Worm (Caenorhabditis elegans): ENCODE results near the gene K11H3.3.

DNA sequence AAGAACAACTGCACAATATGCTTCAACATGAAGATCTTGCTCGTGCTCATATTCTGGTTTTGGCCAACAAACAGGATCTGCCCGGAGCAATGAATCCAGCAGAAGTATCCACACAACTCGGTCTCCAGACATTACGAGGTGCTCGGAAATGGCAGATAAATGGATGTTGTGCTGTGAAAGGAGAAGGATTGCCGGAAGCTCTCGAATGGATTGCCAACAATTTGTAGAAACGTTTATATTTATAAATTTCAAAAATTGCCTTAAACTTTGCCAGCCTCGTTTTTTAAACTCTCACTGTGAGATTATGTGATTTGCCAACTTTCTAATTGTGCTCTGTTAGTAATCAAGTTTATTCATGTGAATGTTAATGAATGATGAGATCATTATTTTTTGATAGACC lies 27.9 kb upstream of the K11H3.3 start:
- TF ChIP-seq unc-30 (tag; optimal IDR thresholded peaks at IDR 0.05): no peak
- TF ChIP-seq alr-1 (tag; optimal IDR thresholded peaks at IDR 0.05; ENCODE audit: borderline replicate concordance): no peak
- no peak for TF ChIP-seq lin-39 (tag; optimal IDR thresholded peaks at IDR 0.05)
- no peak for TF ChIP-seq blmp-1 (tag; optimal IDR thresholded peaks at IDR 0.05)
- TF ChIP-seq nhr-77 (tag; optimal IDR thresholded peaks at IDR 0.05): no peak
- no peak for TF ChIP-seq mdl-1 (tag; optimal IDR thresholded peaks at IDR 0.05)
- TF ChIP-seq lin-15B (tag; optimal IDR thresholded peaks at IDR 0.05): no peak

All from whole organism, L1 larva.